Worm (Caenorhabditis elegans) whole organism, L2 larva: ENCODE data around the gene str-114.
A peak's percentile ranks its signal among the peaks of the same experiment; 100 is the strongest.

ENCODE experiments used
- C34F6.9 ChIP-seq: fragments of 150-350 bp; optimal IDR thresholded peaks from 2 replicates; lab custom pipeline; 2014; ENCODE audit warnings: missing biosample characterization, missing genetic modification characterization
- F13H6.1 ChIP-seq: sonication (generic microtip); optimal IDR thresholded peaks from 2 replicates; lab custom pipeline; 2016; ENCODE audit warnings: missing genetic modification characterization, missing compliant biosample characterization
- Y55F3AM.14 ChIP-seq: fragments of 200-800 bp; sonication (Bioruptor generic); optimal IDR thresholded peaks from 2 replicates; lab custom pipeline; 2018; ENCODE audit warnings: mild to moderate bottlenecking, missing genetic modification characterization, missing compliant biosample characterization
- ZK546.5 ChIP-seq: sonication (generic microtip); optimal IDR thresholded peaks from 2 replicates; lab custom pipeline; 2017; ENCODE audit warnings: missing biosample characterization, missing genetic modification characterization
- alr-1 ChIP-seq: fragments of 150-350 bp; optimal IDR thresholded peaks from 2 replicates; lab custom pipeline; 2014; ENCODE audit warnings: missing biosample characterization, missing genetic modification characterization
- aly-2 ChIP-seq: fragments of 150-350 bp; optimal IDR thresholded peaks from 2 replicates; lab custom pipeline; 2014; ENCODE audit warnings: missing biosample characterization, missing genetic modification characterization
- ama-1 ChIP-seq: fragments of 150-350 bp; optimal IDR thresholded peaks from 2 replicates; lab custom pipeline; 2018; ENCODE audit warnings: inconsistent platforms
- ceh-16 ChIP-seq: fragments of 150-350 bp; optimal IDR thresholded peaks from 2 replicates; lab custom pipeline; 2014; ENCODE audit warnings: missing biosample characterization, missing genetic modification characterization
- ceh-82 ChIP-seq: fragments of 150-350 bp; optimal IDR thresholded peaks from 2 replicates; lab custom pipeline; 2014; ENCODE audit warnings: missing biosample characterization, missing genetic modification characterization
- crh-2 ChIP-seq: sonication (generic microtip); optimal IDR thresholded peaks from 2 replicates; lab custom pipeline; 2017; ENCODE audit warnings: missing biosample characterization, missing genetic modification characterization
- dmd-4 ChIP-seq: sonication (generic microtip); optimal IDR thresholded peaks from 2 replicates; lab custom pipeline; 2017; ENCODE audit warnings: missing biosample characterization, missing genetic modification characterization
- egl-27 ChIP-seq: sonication (generic microtip); optimal IDR thresholded peaks from 3 replicates; lab custom pipeline; 2017; ENCODE audit warnings: missing biosample characterization, missing genetic modification reagents, missing genetic modification characterization
- elt-1 ChIP-seq: fragments of 150-350 bp; optimal IDR thresholded peaks from 2 replicates; lab custom pipeline; 2014; ENCODE audit warnings: missing biosample characterization, missing genetic modification characterization
- elt-3 ChIP-seq: sonication (generic microtip); optimal IDR thresholded peaks from 2 replicates; lab custom pipeline; 2017; ENCODE audit warnings: missing biosample characterization, missing genetic modification characterization
- fos-1 ChIP-seq: fragments of 150-350 bp; optimal IDR thresholded peaks from 2 replicates; lab custom pipeline; 2014; ENCODE audit warnings: missing biosample characterization, missing genetic modification characterization
- gmeb-1 ChIP-seq: fragments of 150-350 bp; optimal IDR thresholded peaks from 2 replicates; lab custom pipeline; 2014; ENCODE audit warnings: missing biosample characterization, missing genetic modification characterization
- lin-11 ChIP-seq: fragments of 150-350 bp; sonication (generic microtip); optimal IDR thresholded peaks from 2 replicates; lab custom pipeline; 2014; ENCODE audit warnings: missing biosample characterization, missing genetic modification characterization, inconsistent platforms, mixed read lengths
- lin-13 ChIP-seq: fragments of 150-350 bp; optimal IDR thresholded peaks from 2 replicates; lab custom pipeline; 2014; ENCODE audit warnings: missing biosample characterization, missing genetic modification reagents, missing genetic modification characterization
- lin-39 ChIP-seq: fragments of 150-350 bp; optimal IDR thresholded peaks from 2 replicates; lab custom pipeline; 2014; ENCODE audit warnings: missing biosample characterization, missing genetic modification reagents, missing genetic modification characterization
- lsy-2 ChIP-seq, 2 experiments: fragments of 150-350 bp in 1 of 2; sonication (generic microtip) in 1 of 2; optimal IDR thresholded peaks; 2 replicates each; lab custom pipeline; 2014 to 2017; ENCODE audit warnings: missing biosample characterization in 2 of 2, missing genetic modification characterization in 2 of 2
- mbf-1 ChIP-seq: sonication (generic microtip); optimal IDR thresholded peaks from 2 replicates; lab custom pipeline; 2017; ENCODE audit warnings: missing biosample characterization, missing genetic modification characterization
- mdl-1 ChIP-seq, 2 experiments: fragments of 150-350 bp in 1 of 2; sonication (generic microtip) in 1 of 2; optimal IDR thresholded peaks; 2 replicates each; lab custom pipeline; 2017; ENCODE audit warnings: missing biosample characterization in 2 of 2, missing genetic modification characterization in 2 of 2
- nhr-10 ChIP-seq: sonication (generic microtip); optimal IDR thresholded peaks from 2 replicates; lab custom pipeline; 2017; ENCODE audit warnings: missing biosample characterization, missing genetic modification characterization
- nhr-11 ChIP-seq: fragments of 150-350 bp; optimal IDR thresholded peaks from 2 replicates; lab custom pipeline; 2014; ENCODE audit warnings: missing biosample characterization, missing genetic modification characterization
- nhr-12 ChIP-seq: fragments of 150-350 bp; optimal IDR thresholded peaks from 2 replicates; lab custom pipeline; 2014; ENCODE audit warnings: missing biosample characterization, missing genetic modification characterization
- nhr-129 ChIP-seq: fragments of 150-350 bp; optimal IDR thresholded peaks from 2 replicates; lab custom pipeline; 2014; ENCODE audit warnings: missing biosample characterization, missing genetic modification characterization
- nhr-21 ChIP-seq: fragments of 150-350 bp; optimal IDR thresholded peaks from 2 replicates; lab custom pipeline; 2014; ENCODE audit warnings: missing biosample characterization, missing genetic modification characterization
- nhr-237 ChIP-seq: fragments of 150-350 bp; optimal IDR thresholded peaks from 2 replicates; lab custom pipeline; 2014; ENCODE audit warnings: missing biosample characterization, missing genetic modification characterization
- nhr-25 ChIP-seq: fragments of 150-350 bp; sonication (generic microtip); optimal IDR thresholded peaks from 3 replicates; lab custom pipeline; 2014; ENCODE audit warnings: missing biosample characterization, missing genetic modification characterization
- nhr-6 ChIP-seq: fragments of 150-350 bp; optimal IDR thresholded peaks from 2 replicates; lab custom pipeline; 2014; ENCODE audit warnings: missing biosample characterization, missing genetic modification characterization
- nhr-77 ChIP-seq: fragments of 150-350 bp; optimal IDR thresholded peaks from 2 replicates; lab custom pipeline; 2014; ENCODE audit warnings: missing biosample characterization, missing genetic modification characterization
- sem-4 ChIP-seq: fragments of 150-350 bp; optimal IDR thresholded peaks from 2 replicates; lab custom pipeline; 2014; ENCODE audit warnings: missing biosample characterization, missing genetic modification reagents, missing genetic modification characterization
- skn-1 ChIP-seq: sonication (generic microtip); optimal IDR thresholded peaks from 2 replicates; lab custom pipeline; 2017; ENCODE audit warnings: missing biosample characterization, missing genetic modification characterization
- sma-3 ChIP-seq: sonication (generic microtip); optimal IDR thresholded peaks from 2 replicates; lab custom pipeline; 2016; ENCODE audit warnings: missing genetic modification reagents, missing genetic modification characterization, missing compliant biosample characterization
- sma-9 ChIP-seq, 2 experiments: fragments of 150-350 bp in 1 of 2; sonication (generic microtip) in 1 of 2; optimal IDR thresholded peaks; 2 replicates each; lab custom pipeline; 2014 to 2016; ENCODE audit warnings: missing genetic modification characterization in 2 of 2, mild to moderate bottlenecking in 1 of 2, missing biosample characterization in 1 of 2, missing compliant biosample characterization in 1 of 2, missing genetic modification reagents in 1 of 2, moderate library complexity in 1 of 2
- unc-39 ChIP-seq: fragments of 150-350 bp; optimal IDR thresholded peaks from 2 replicates; lab custom pipeline; 2014; ENCODE audit warnings: missing biosample characterization, missing genetic modification characterization
- unc-55 ChIP-seq: fragments of 150-350 bp; sonication (generic microtip); optimal IDR thresholded peaks from 3 replicates; lab custom pipeline; 2014; ENCODE audit warnings: missing biosample characterization, missing genetic modification reagents, missing genetic modification characterization
- ztf-1 ChIP-seq: fragments of 200-800 bp; sonication (Bioruptor generic); conservative IDR thresholded peaks from 2 replicates; pipeline ENCODE4 v1.3.6; 2022; ENCODE audit warnings: missing genetic modification characterization, missing compliant biosample characterization
- ztf-11 ChIP-seq: sonication (generic microtip); optimal IDR thresholded peaks from 2 replicates; lab custom pipeline; 2017; ENCODE audit warnings: missing biosample characterization, missing genetic modification characterization
- ztf-4 ChIP-seq: fragments of 150-350 bp; optimal IDR thresholded peaks from 2 replicates; lab custom pipeline; 2014; ENCODE audit warnings: missing biosample characterization, missing genetic modification characterization

The str-114 gene

ce11 chrV:3634293-3635016 lies 15.1 kb upstream of the str-114 start (continued):
- no peak for TF ChIP-seq lin-11 (tag; lab: Kevin White, UChicago)
- TF ChIP-seq C34F6.9 (tag; lab: Kevin White, UChicago): no peak
- TF ChIP-seq sem-4 (tag; lab: Kevin White, UChicago): no peak
- TF ChIP-seq ceh-82 (tag; lab: Kevin White, UChicago): no peak
- no peak for TF ChIP-seq elt-3
- no peak for TF ChIP-seq nhr-237
- no peak for TF ChIP-seq ztf-4
- TF ChIP-seq lin-39 (tag; lab: Kevin White, UChicago): no peak
- TF ChIP-seq nhr-11: no peak
- TF ChIP-seq skn-1 (tag; lab: Kevin White, UChicago): peak; percentile 19
- TF ChIP-seq egl-27 (tag; lab: Kevin White, UChicago): no peak
- TF ChIP-seq lin-13 (GFP tag; lab: Kevin White, UChicago): peak; percentile 12
- TF ChIP-seq lsy-2 (tag; optimal IDR thresholded peaks at IDR 0.05; lab: Kevin White, UChicago): no peak
- TF ChIP-seq ztf-1: no peak
- peak; percentile 57 for TF ChIP-seq crh-2 (tag; lab: Kevin White, UChicago)
- TF ChIP-seq nhr-21 (tag; lab: Kevin White, UChicago): peak; percentile 4
- no peak for TF ChIP-seq nhr-10 (tag; lab: Kevin White, UChicago)
- TF ChIP-seq nhr-25 (tag; lab: Kevin White, UChicago): no peak

- TF ChIP-seq nhr-6 (tag; lab: Kevin White, UChicago) (no peak), ztf-11 (tag; lab: Kevin White, UChicago) (no peak), alr-1 (tag; lab: Kevin White, UChicago) (no peak), ceh-82 (tag; lab: Kevin White, UChicago) (no peak), sma-3 (GFP tag; lab: Kevin White, UChicago) (no peak), unc-39 (tag; lab: Kevin White, UChicago) (no peak), aly-2 (no peak), lin-11 (tag; lab: Kevin White, UChicago) (no peak), ztf-4 (no peak), nhr-77 (no peak)
These were observed 12.5 kb upstream of the str-114 start, which contains the start of gene srx-41 for ce11 chrV:3637086-3637485. Gene srx-41 (minus strand): TSS chrV:3637186.

ce11 chrV:3639873-3640272 lies 9.7 kb upstream of the str-114 start:
- no peak for TF ChIP-seq egl-27 (tag; lab: Kevin White, UChicago)
- no peak for TF ChIP-seq alr-1 (tag; lab: Kevin White, UChicago)
- TF ChIP-seq ztf-11 (tag; lab: Kevin White, UChicago): no peak
- no peak for TF ChIP-seq unc-55 (GFP tag; lab: Kevin White, UChicago)
- no peak for TF ChIP-seq elt-1 (tag; lab: Kevin White, UChicago)
- no peak for TF ChIP-seq dmd-4 (tag; lab: Kevin White, UChicago)
- no peak for TF ChIP-seq mdl-1 (tag; optimal IDR thresholded peaks at IDR 0.05; lab: Kevin White, UChicago)
- no peak for TF ChIP-seq nhr-237

- peak; percentile 72 for TF ChIP-seq nhr-25 (tag; lab: Kevin White, UChicago)
- peak; percentile 97 for TF ChIP-seq sma-9 (GFP tag; optimal IDR thresholded peaks at IDR 0.05; lab: Kevin White, UChicago)
- no peak for TF ChIP-seq sma-9 (tag; optimal IDR thresholded peaks at IDR 0.05; lab: Kevin White, UChicago)
- no peak for TF ChIP-seq ztf-1
- TF ChIP-seq ama-1 (lab: Kevin White, UChicago): no peak
- peak; percentile 3 for TF ChIP-seq nhr-21 (tag; lab: Kevin White, UChicago)
- no peak for TF ChIP-seq aly-2
- peak; percentile 25 for TF ChIP-seq crh-2 (tag; lab: Kevin White, UChicago)
- no peak for TF ChIP-seq Y55F3AM.14
- peak; percentile 91 for TF ChIP-seq fos-1
- TF ChIP-seq sma-3 (GFP tag; lab: Kevin White, UChicago): peak; percentile 58
- peak in 1 of 2 experiments; percentile 9 for TF ChIP-seq mdl-1 (tag; optimal IDR thresholded peaks at IDR 0.05; lab: Kevin White, UChicago)
- TF ChIP-seq egl-27 (tag; lab: Kevin White, UChicago): no peak
- no peak for TF ChIP-seq skn-1 (tag; lab: Kevin White, UChicago)
- no peak for TF ChIP-seq unc-39 (tag; lab: Kevin White, UChicago)
- no peak for TF ChIP-seq nhr-12 (tag; lab: Kevin White, UChicago)
- no peak for TF ChIP-seq lin-11 (tag; lab: Kevin White, UChicago)
- TF ChIP-seq nhr-129 (tag; lab: Kevin White, UChicago): peak; percentile 68
- peak; percentile 55 for TF ChIP-seq sem-4 (tag; lab: Kevin White, UChicago)
- TF ChIP-seq ZK546.5 (tag; lab: Kevin White, UChicago): no peak
- peak; percentile 78 for TF ChIP-seq F13H6.1 (tag; lab: Kevin White, UChicago)
- peak; percentile 34 for TF ChIP-seq C34F6.9 (tag; lab: Kevin White, UChicago)
- no peak for TF ChIP-seq alr-1 (tag; lab: Kevin White, UChicago)
- TF ChIP-seq nhr-77: no peak
- TF ChIP-seq lsy-2 (tag; optimal IDR thresholded peaks at IDR 0.05; lab: Kevin White, UChicago): peak in 1 of 2 experiments; percentile 49
- TF ChIP-seq mbf-1 (tag; lab: Kevin White, UChicago): no peak
- TF ChIP-seq ceh-16: no peak
- peak; percentile 66 for TF ChIP-seq gmeb-1 (tag; lab: Kevin White, UChicago)
- no peak for TF ChIP-seq nhr-10 (tag; lab: Kevin White, UChicago)
These were observed 5.3 kb upstream of the str-114 start, which contains the start of gene F59B1.8 for ce11 chrV:3644193-3644693. Gene F59B1.8 (minus strand): TSS chrV:3644243.
